Fruit fly (Drosophila melanogaster) whole organism, embryonic: ENCODE data around the gene Ntf-2.
A peak's percentile ranks its signal among the peaks of the same experiment; 100 is the strongest.

ENCODE experiments used
- BEAF-32 ChIP-seq: fragments of 200-800 bp; sonication (Bioruptor generic); optimal IDR thresholded peaks from 3 replicates; lab custom pipeline; 2017; ENCODE audit warnings: missing biosample characterization, missing genetic modification characterization, mild to moderate bottlenecking, moderate library complexity, missing genetic modification reagents
- CG11456 ChIP-seq: fragments of 200-800 bp; sonication (Bioruptor generic); IDR thresholded peaks from 3 replicates; pipeline ENCODE4 v1.3.6; 2022; ENCODE audit warnings: missing biosample characterization, missing genetic modification characterization
- CG11560 ChIP-seq: fragments of 200-800 bp; sonication (Bioruptor generic); IDR thresholded peaks from 3 replicates; pipeline ENCODE4 v1.3.6; 2022; ENCODE audit warnings: missing biosample characterization, missing genetic modification characterization
- CG13424 ChIP-seq: fragments of 200-800 bp; sonication (Bioruptor generic); optimal IDR thresholded peaks from 2 replicates; lab custom pipeline; 2019; ENCODE audit warnings: missing biosample characterization, mild to moderate bottlenecking, missing genetic modification characterization, moderate library complexity
- CG14441 ChIP-seq: fragments of 200-800 bp; sonication (Bioruptor generic); IDR thresholded peaks from 2 replicates; pipeline ENCODE4 v1.3.6; 2022; ENCODE audit warnings: missing biosample characterization, missing genetic modification characterization
- CG15514 ChIP-seq: fragments of 200-800 bp; sonication (Bioruptor generic); optimal IDR thresholded peaks from 3 replicates; lab custom pipeline; 2017; ENCODE audit warnings: missing biosample characterization, missing genetic modification characterization, mild to moderate bottlenecking, moderate library complexity, missing genetic modification reagents
- CG1602 ChIP-seq: fragments of 200-800 bp; sonication (Bioruptor generic); optimal IDR thresholded peaks from 3 replicates; lab custom pipeline; 2016; ENCODE audit warnings: missing biosample characterization, missing genetic modification characterization
- CG1603 ChIP-seq: fragments of 200-800 bp; sonication (Bioruptor generic); optimal IDR thresholded peaks from 2 replicates; lab custom pipeline; 2019; ENCODE audit warnings: missing biosample characterization, mild to moderate bottlenecking, missing genetic modification characterization, moderate library complexity
- CG16813 ChIP-seq: fragments of 200-800 bp; sonication (Bioruptor generic); IDR thresholded peaks from 3 replicates; pipeline ENCODE4 v1.3.6; 2022; ENCODE audit warnings: missing biosample characterization, missing genetic modification characterization; ENCODE audit not compliant: partially characterized antibody
- CG17568 ChIP-seq: fragments of 200-800 bp; sonication (Bioruptor generic); optimal IDR thresholded peaks from 2 replicates; lab custom pipeline; 2018; ENCODE audit warnings: missing biosample characterization, mild to moderate bottlenecking, missing genetic modification characterization, moderate library complexity
- CG2120 ChIP-seq: fragments of 200-800 bp; sonication (Bioruptor generic); optimal IDR thresholded peaks from 3 replicates; lab custom pipeline; 2016; ENCODE audit warnings: missing biosample characterization, missing genetic modification characterization
- CG2712 ChIP-seq: fragments of 200-800 bp; optimal IDR thresholded peaks from 3 replicates; lab custom pipeline; 2019; ENCODE audit warnings: missing biosample characterization, mild to moderate bottlenecking, missing genetic modification characterization, moderate library complexity
- CG8290 ChIP-seq, 3 experiments: fragments of 200-800 bp; sonication (Bioruptor generic); optimal IDR thresholded peaks; 2 replicates each; lab custom pipeline; 2016 to 2019; ENCODE audit warnings: missing biosample characterization in 3 of 3, missing genetic modification characterization in 3 of 3, mild to moderate bottlenecking in 2 of 3, moderate library complexity in 1 of 3
- CG8765 ChIP-seq: fragments of 200-800 bp; sonication (Bioruptor generic); IDR thresholded peaks from 2 replicates; pipeline ENCODE4 v1.3.6; 2022; ENCODE audit warnings: missing biosample characterization, missing genetic modification characterization
- CG8944 ChIP-seq: fragments of 200-800 bp; sonication (Bioruptor generic); optimal IDR thresholded peaks from 3 replicates; lab custom pipeline; 2016; ENCODE audit warnings: missing biosample characterization, missing genetic modification characterization
- CG9932 ChIP-seq: fragments of 200-800 bp; sonication (Bioruptor generic); IDR thresholded peaks from 2 replicates; pipeline ENCODE4 v1.3.6; 2022; ENCODE audit warnings: missing biosample characterization, missing genetic modification characterization
- Dll ChIP-seq: fragments of 200-800 bp; sonication (Bioruptor generic); IDR thresholded peaks from 4 replicates; pipeline ENCODE4 v1.3.6; 2022; ENCODE audit warnings: missing biosample characterization, missing genetic modification characterization; ENCODE audit not compliant: partially characterized antibody
- Dp ChIP-seq: fragments of 200-800 bp; sonication (Bioruptor generic); optimal IDR thresholded peaks from 2 replicates; lab custom pipeline; 2018; ENCODE audit warnings: missing biosample characterization, mild to moderate bottlenecking, missing genetic modification characterization, moderate library complexity
- E2f2 ChIP-seq: fragments of 200-800 bp; sonication (Bioruptor generic); IDR thresholded peaks from 2 replicates; pipeline ENCODE4 v1.3.6; 2022; ENCODE audit warnings: missing biosample characterization, missing genetic modification characterization
- Ets97D ChIP-seq: fragments of 200-800 bp; sonication (Bioruptor generic); optimal IDR thresholded peaks from 3 replicates; lab custom pipeline; 2016; ENCODE audit warnings: missing biosample characterization, missing genetic modification characterization
- Gug ChIP-seq: fragments of 200-800 bp; sonication (Bioruptor generic); IDR thresholded peaks from 4 replicates; pipeline ENCODE4 v1.3.6; 2022; ENCODE audit warnings: missing biosample characterization, missing genetic modification characterization
- HLH54F ChIP-seq: fragments of 200-800 bp; sonication (Bioruptor generic); optimal IDR thresholded peaks from 3 replicates; lab custom pipeline; 2016; ENCODE audit warnings: missing biosample characterization, missing genetic modification characterization
- HmgD ChIP-seq: fragments of 200-800 bp; sonication (Bioruptor generic); optimal IDR thresholded peaks from 3 replicates; lab custom pipeline; 2016; ENCODE audit warnings: missing biosample characterization, missing genetic modification characterization
- Myb ChIP-seq: fragments of 200-800 bp; sonication (Bioruptor generic); optimal IDR thresholded peaks from 2 replicates; lab custom pipeline; 2016; ENCODE audit warnings: missing biosample characterization, missing genetic modification characterization
- NC2β ChIP-seq: fragments of 200-800 bp; sonication (Bioruptor generic); optimal IDR thresholded peaks from 2 replicates; lab custom pipeline; 2016; ENCODE audit warnings: missing biosample characterization, missing genetic modification characterization
- NfI ChIP-seq: fragments of 200-800 bp; sonication (Bioruptor generic); optimal IDR thresholded peaks from 3 replicates; lab custom pipeline; 2018; ENCODE audit warnings: missing biosample characterization, mild to moderate bottlenecking, missing genetic modification characterization, moderate library complexity
- Pdp1 ChIP-seq, 2 experiments: fragments of 200-800 bp; sonication (Bioruptor generic); optimal IDR thresholded peaks; 3 replicates each; lab custom pipeline; 2016; ENCODE audit warnings: missing biosample characterization in 2 of 2, missing genetic modification characterization in 2 of 2, mild to moderate bottlenecking in 1 of 2, moderate library complexity in 1 of 2
- Ptx1 ChIP-seq: fragments of 200-800 bp; sonication (Bioruptor generic); IDR thresholded peaks from 2 replicates; pipeline ENCODE4 v1.3.6; 2022; ENCODE audit warnings: missing biosample characterization, missing genetic modification characterization
- Sry-δ ChIP-seq: fragments of 200-800 bp; sonication (Bioruptor generic); optimal IDR thresholded peaks from 2 replicates; lab custom pipeline; 2016; ENCODE audit warnings: missing biosample characterization, missing genetic modification characterization
- Xbp1 ChIP-seq: fragments of 200-800 bp; sonication (Bioruptor generic); optimal IDR thresholded peaks from 3 replicates; lab custom pipeline; 2016; ENCODE audit warnings: missing biosample characterization, mild to moderate bottlenecking, missing genetic modification characterization
- amos ChIP-seq: fragments of 200-800 bp; sonication (Bioruptor generic); IDR thresholded peaks from 2 replicates; pipeline ENCODE4 v1.3.6; 2022; ENCODE audit warnings: missing biosample characterization, missing genetic modification characterization; ENCODE audit not compliant: partially characterized antibody
- bbx ChIP-seq: fragments of 200-800 bp; sonication (Bioruptor generic); IDR thresholded peaks from 2 replicates; pipeline ENCODE4 v1.3.6; 2022; ENCODE audit warnings: missing biosample characterization, missing genetic modification characterization; ENCODE audit not compliant: partially characterized antibody
- br ChIP-seq: fragments of >200 bp; optimal IDR thresholded peaks from 2 replicates; lab custom pipeline; 2017
- btn ChIP-seq: fragments of 200-800 bp; sonication (Bioruptor generic); optimal IDR thresholded peaks from 2 replicates; lab custom pipeline; 2016; ENCODE audit warnings: missing biosample characterization, missing genetic modification characterization
- chinmo ChIP-seq: fragments of 200-800 bp; sonication (Bioruptor generic); IDR thresholded peaks from 4 replicates; pipeline ENCODE4 v1.3.6; 2022; ENCODE audit warnings: missing biosample characterization, missing genetic modification characterization; ENCODE audit not compliant: partially characterized antibody
- corto ChIP-seq: fragments of 200-800 bp; sonication (Bioruptor generic); optimal IDR thresholded peaks from 2 replicates; lab custom pipeline; 2016; ENCODE audit warnings: missing biosample characterization, mild to moderate bottlenecking, missing genetic modification characterization, moderate library complexity
- disco-r ChIP-seq: fragments of 200-800 bp; sonication (Bioruptor generic); optimal IDR thresholded peaks from 2 replicates; lab custom pipeline; 2016; ENCODE audit warnings: missing biosample characterization, missing genetic modification characterization
- dmrt11E ChIP-seq: fragments of 200-800 bp; sonication (Bioruptor generic); optimal IDR thresholded peaks from 3 replicates; lab custom pipeline; 2018; ENCODE audit warnings: missing biosample characterization, mild to moderate bottlenecking, missing genetic modification characterization, moderate library complexity
- gfzf ChIP-seq: fragments of 200-800 bp; sonication (Bioruptor generic); optimal IDR thresholded peaks from 2 replicates; lab custom pipeline; 2016; ENCODE audit warnings: missing biosample characterization, mild to moderate bottlenecking, missing genetic modification characterization, moderate library complexity
- grn ChIP-seq: fragments of 200-800 bp; sonication (Bioruptor generic); optimal IDR thresholded peaks from 3 replicates; lab custom pipeline; 2017; ENCODE audit warnings: missing biosample characterization, missing genetic modification characterization
- mam ChIP-seq: fragments of 200-800 bp; sonication (Bioruptor generic); optimal IDR thresholded peaks from 3 replicates; lab custom pipeline; 2016; ENCODE audit warnings: missing biosample characterization, missing genetic modification characterization
- mld ChIP-seq: fragments of 200-800 bp; sonication (Bioruptor generic); IDR thresholded peaks from 3 replicates; pipeline ENCODE4 v1.3.6; 2022; ENCODE audit warnings: missing biosample characterization, missing genetic modification characterization; ENCODE audit not compliant: partially characterized antibody
- pros ChIP-seq: fragments of 200-800 bp; sonication (Bioruptor generic); optimal IDR thresholded peaks from 3 replicates; lab custom pipeline; 2019; ENCODE audit warnings: missing biosample characterization, mild to moderate bottlenecking, missing genetic modification characterization, moderate library complexity
- sens ChIP-seq: fragments of 200-800 bp; sonication (Bioruptor generic); peaks from one replicate; lab custom pipeline; 2016; ENCODE audit warnings: missing biosample characterization, missing genetic modification characterization
- sob ChIP-seq: fragments of 200-800 bp; sonication (Bioruptor generic); IDR thresholded peaks from 2 replicates; pipeline ENCODE4 v1.3.6; 2022; ENCODE audit warnings: missing biosample characterization, missing genetic modification characterization
- sug ChIP-seq: fragments of 200-800 bp; optimal IDR thresholded peaks from 2 replicates; lab custom pipeline; 2019; ENCODE audit warnings: missing biosample characterization, mild to moderate bottlenecking, missing genetic modification characterization, moderate library complexity
- tin ChIP-seq: fragments of 200-800 bp; sonication (Bioruptor generic); optimal IDR thresholded peaks from 3 replicates; lab custom pipeline; 2016; ENCODE audit warnings: missing biosample characterization, missing genetic modification characterization
- trem ChIP-seq: fragments of 200-800 bp; optimal IDR thresholded peaks from 3 replicates; lab custom pipeline; 2019; ENCODE audit warnings: missing biosample characterization, mild to moderate bottlenecking, missing genetic modification characterization, moderate library complexity

The Ntf-2 gene

DNA sequence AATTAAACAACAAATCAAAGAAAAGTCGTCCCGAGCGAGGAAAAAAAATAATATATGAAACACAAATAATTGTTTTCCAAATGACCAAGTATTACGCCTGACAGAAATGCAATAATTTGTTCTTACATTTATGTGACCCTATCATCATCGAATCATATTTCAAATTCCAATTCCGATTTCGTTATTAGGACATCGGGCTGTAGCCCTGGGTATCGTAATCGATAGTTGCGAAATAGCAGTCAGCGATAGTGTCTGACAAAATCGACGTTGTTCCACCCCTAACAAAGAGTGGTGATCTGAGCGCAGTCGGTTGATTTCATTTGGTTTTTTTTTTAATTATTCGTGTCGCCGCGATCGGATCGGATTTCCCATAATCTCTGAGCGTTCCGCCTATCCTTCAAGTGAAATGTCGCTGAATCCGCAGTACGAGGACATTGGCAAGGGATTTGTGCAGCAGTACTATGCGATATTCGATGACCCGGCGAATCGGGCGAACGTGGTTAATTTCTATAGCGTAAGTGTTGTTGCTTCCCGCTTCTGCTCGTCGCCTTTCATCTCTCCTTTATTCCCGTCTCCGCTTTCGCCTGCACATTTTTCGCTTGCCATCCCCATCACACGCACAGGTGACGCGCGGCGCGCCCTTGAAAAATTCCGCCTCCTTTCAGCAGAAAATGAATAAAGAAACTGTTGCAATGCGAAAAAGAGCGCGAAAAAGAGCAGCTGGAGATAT, at the start of gene Ntf-2:
Ntf-2 (plus strand) TSS at position 262 of the 730 bp plus-strand sequence.
- TF ChIP-seq CG8765 (GFP tag; lab: Robert Waterston, UW) (no peak), BEAF-32 (GFP tag; lab: Kevin White, UChicago) (peak; percentile 86), btn (no peak), sens (GFP tag; lab: Kevin White, UChicago) (peak; percentile 69), CG8944 (GFP tag; lab: Kevin White, UChicago) (peak; percentile 26), NC2β (GFP tag; lab: Kevin White, UChicago) (peak; percentile 30), bbx (GFP tag; lab: Robert Waterston, UW) (peak; percentile 90), dmrt11E (tag; lab: Kevin White, UChicago) (no peak), pros (GFP tag; lab: Kevin White, UChicago) (no peak), HLH54F (GFP tag; lab: Kevin White, UChicago) (peak; percentile 27), CG14441 (GFP tag; lab: Robert Waterston, UW) (0 out of 2 replicates have a peak, but pooled peaks have one; percentile 35), CG11560 (tag; lab: Robert Waterston, UW) (no peak), mam (GFP tag; lab: Kevin White, UChicago) (peak; percentile 42), sug (tag; lab: Kevin White, UChicago) (no peak), tin (GFP tag; lab: Kevin White, UChicago) (peak; percentile 12), E2f2 (GFP tag; lab: Robert Waterston, UW) (peak; percentile 64), CG17568 (GFP tag; lab: Kevin White, UChicago) (no peak), CG13424 (tag; lab: Kevin White, UChicago) (peak; percentile 27), br (lab: Kevin White, UChicago) (no peak), Dp (GFP tag; lab: Kevin White, UChicago) (peak; percentile 53), sob (GFP tag; lab: Robert Waterston, UW) (peak; percentile 39; the same call in 1 of the 2 replicates), chinmo (GFP tag; lab: Robert Waterston, UW) (0 out of 4 replicates have a peak, but pooled peaks have one; percentile 44), CG8290 (GFP tag; optimal IDR thresholded peaks at IDR 0.05; lab: Kevin White, UChicago) (no peak), CG8290 (tag; optimal IDR thresholded peaks at IDR 0.05; lab: Kevin White, UChicago) (peak in 1 of 2 experiments; percentile 58), gfzf (GFP tag; lab: Kevin White, UChicago) (peak; percentile 50), corto (GFP tag; lab: Kevin White, UChicago) (no peak), CG16813 (GFP tag; lab: Robert Waterston, UW) (peak; percentile 89), Ptx1 (GFP tag; lab: Robert Waterston, UW) (peak; percentile 34; the same call in 1 of the 2 replicates), CG11456 (0 out of 3 replicates have a peak, but pooled peaks have one; percentile 41), amos (GFP tag; lab: Robert Waterston, UW) (peak; percentile 90), CG2712 (no peak), Pdp1 (GFP tag; optimal IDR thresholded peaks at IDR 0.05; lab: Kevin White, UChicago) (peak in 1 of 2 experiments; percentile 38), Xbp1 (GFP tag; lab: Kevin White, UChicago) (peak; percentile 40), CG9932 (GFP tag; lab: Robert Waterston, UW) (peak; percentile 80), mld (GFP tag; lab: Robert Waterston, UW) (peak; percentile 81), disco-r (GFP tag; lab: Kevin White, UChicago) (no peak), CG1603 (tag; lab: Kevin White, UChicago) (peak; percentile 60), trem (tag; lab: Kevin White, UChicago) (no peak), CG15514 (GFP tag; lab: Kevin White, UChicago) (peak; percentile 51), Dll (GFP tag; lab: Robert Waterston, UW) (peak; percentile 75), Ets97D (peak; percentile 54), CG2120 (GFP tag; lab: Kevin White, UChicago) (peak; percentile 22), Myb (peak; percentile 28), NfI (GFP tag; lab: Kevin White, UChicago) (peak; percentile 33), CG1602 (peak; percentile 16), Sry-δ (GFP tag; lab: Kevin White, UChicago) (peak; percentile 94), HmgD (GFP tag; lab: Kevin White, UChicago) (peak; percentile 55), grn (peak; percentile 7), Gug (no peak; the same call in 3 of the 4 replicates)
